Worm (Caenorhabditis elegans): ENCODE results near the gene C06G3.8.

Gene C06G3.8

ce11 chrIV:7062697-7063096, 30.3 kb upstream of the C06G3.8 start:
- TF ChIP-seq madf-3 (GFP tag; IDR thresholded peaks at IDR 0.05) (no peak), unc-130 (GFP tag; optimal IDR thresholded peaks at IDR 0.05) (no peak), tbp1 (GFP tag; optimal IDR thresholded peaks at IDR 0.05) (no peak), Y67H2A.10 (GFP tag; conservative IDR thresholded peaks at IDR 0.05) (no peak), nhr-27 (tag; optimal IDR thresholded peaks at IDR 0.05) (no peak), nfyb-1 (GFP tag; IDR thresholded peaks at IDR 0.05) (no peak), nfya-2 (GFP tag; IDR thresholded peaks at IDR 0.05) (no peak), him-1 (tag; optimal IDR thresholded peaks at IDR 0.05) (no peak), bed-2 (GFP tag; IDR thresholded peaks at IDR 0.05) (no peak), F57C9.4 (tag; optimal IDR thresholded peaks at IDR 0.05) (no peak), aptf-3 (GFP tag; IDR thresholded peaks at IDR 0.05) (no peak)

DNA sequence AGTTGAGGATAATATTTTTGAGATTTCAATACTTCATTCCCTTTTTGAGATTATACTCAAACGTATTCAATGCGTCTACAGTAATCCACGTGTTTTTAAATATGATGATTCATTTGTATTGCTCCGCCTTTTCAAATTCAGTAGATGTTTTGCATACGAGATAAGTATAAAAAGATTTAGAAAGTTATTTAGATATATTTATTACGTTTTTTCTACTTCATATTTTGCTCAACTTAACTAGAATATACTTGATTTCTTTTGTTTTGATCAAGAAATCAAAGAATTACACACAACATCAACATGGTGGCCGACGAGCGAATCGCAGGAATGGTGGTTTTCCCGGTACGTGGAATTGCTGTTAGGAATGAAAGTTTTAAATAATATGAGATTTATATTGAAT, 25.3 kb upstream of the C06G3.8 start, which contains the start of gene srx-50:
Gene srx-50 (plus strand): TSS at position 301 of the 400 bp plus-strand sequence.
- no peak for TF ChIP-seq chd-7 (tag; optimal IDR thresholded peaks at IDR 0.05)
- TF ChIP-seq aptf-3 (GFP tag; IDR thresholded peaks at IDR 0.05): no peak
- TF ChIP-seq K11D2.4 (GFP tag; IDR thresholded peaks at IDR 0.05): no peak
- TF ChIP-seq zim-3 (tag; optimal IDR thresholded peaks at IDR 0.05): no peak
- TF ChIP-seq sptf-2 (GFP tag; optimal IDR thresholded peaks at IDR 0.05): no peak
- TF ChIP-seq madf-10 (tag; optimal IDR thresholded peaks at IDR 0.05): no peak
- no peak for TF ChIP-seq ceh-27 (GFP tag; optimal IDR thresholded peaks at IDR 0.05)
- no peak for TF ChIP-seq rpc-1 (optimal IDR thresholded peaks at IDR 0.05)
- no peak for TF ChIP-seq rpc-1 (tag; optimal IDR thresholded peaks at IDR 0.05)
- TF ChIP-seq mxl-1 (tag; optimal IDR thresholded peaks at IDR 0.05): no peak
- TF ChIP-seq ZK185.1 (tag; optimal IDR thresholded peaks at IDR 0.05; ENCODE audit: poor library complexity, severe bottlenecking): no peak
- TF ChIP-seq Y67H2A.10 (GFP tag; conservative IDR thresholded peaks at IDR 0.05): no peak
- no peak for TF ChIP-seq F10E7.11 (tag; optimal IDR thresholded peaks at IDR 0.05)
- no peak for TF ChIP-seq bed-2 (GFP tag; IDR thresholded peaks at IDR 0.05)
- no peak for TF ChIP-seq akir-1 (GFP tag; optimal IDR thresholded peaks at IDR 0.05)
- no peak for TF ChIP-seq ekl-4 (GFP tag; IDR thresholded peaks at IDR 0.05)
- TF ChIP-seq ceh-91 (GFP tag; IDR thresholded peaks at IDR 0.05): no peak
- TF ChIP-seq ceh-79 (tag; optimal IDR thresholded peaks at IDR 0.05): no peak
- no peak for TF ChIP-seq Y56A3A.18 (GFP tag; IDR thresholded peaks at IDR 0.05)
- TF ChIP-seq atf-7 (tag; optimal IDR thresholded peaks at IDR 0.05): no peak

- TF ChIP-seq ZK185.1 (tag; optimal IDR thresholded peaks at IDR 0.05; ENCODE audit: poor library complexity, severe bottlenecking): peak; percentile 15
- 0 out of 2 replicates have a peak, but pooled peaks have one; percentile 7 for TF ChIP-seq nfyb-1 (GFP tag; IDR thresholded peaks at IDR 0.05)
- TF ChIP-seq lin-26 (GFP tag; IDR thresholded peaks at IDR 0.05): no peak
- TF ChIP-seq madf-3 (GFP tag; IDR thresholded peaks at IDR 0.05): 0 out of 2 replicates have a peak, but pooled peaks have one; percentile 52
These were observed 19.8 kb upstream of the C06G3.8 start for ce11 chrIV:7052135-7052534.

DNA sequence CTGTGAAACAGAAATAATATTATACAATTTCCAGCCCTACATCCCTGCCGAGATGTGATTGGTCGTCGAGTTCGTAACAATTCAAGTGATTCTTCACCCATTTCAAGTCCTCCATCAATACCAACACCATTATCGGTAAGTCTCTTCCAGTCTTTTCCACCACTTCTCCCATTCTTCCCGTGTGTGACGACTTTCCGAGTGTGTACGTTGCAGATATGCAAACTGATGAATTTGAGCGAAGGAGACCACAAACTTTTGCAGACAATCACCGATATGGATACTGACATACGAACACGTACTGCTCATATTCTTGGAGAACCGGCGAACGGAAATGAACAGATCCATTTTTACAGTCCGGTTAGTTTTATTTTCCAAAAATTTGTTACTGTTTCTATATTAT, 19.2 kb upstream of the C06G3.8 start:
- TF ChIP-seq ztf-3 (GFP tag; optimal IDR thresholded peaks at IDR 0.05) (no peak), egrh-3 (GFP tag; IDR thresholded peaks at IDR 0.05) (no peak), hsf-1 (GFP tag; IDR thresholded peaks at IDR 0.05) (no peak), lin-35 (GFP tag; optimal IDR thresholded peaks at IDR 0.05) (no peak), snpc-3.4 (tag; optimal IDR thresholded peaks at IDR 0.05) (no peak), F39B2.1 (GFP tag; IDR thresholded peaks at IDR 0.05) (no peak), ama-1 (optimal IDR thresholded peaks at IDR 0.05) (peak; percentile 63), ama-1 (GFP tag; optimal IDR thresholded peaks at IDR 0.05) (no peak), zim-3 (tag; optimal IDR thresholded peaks at IDR 0.05) (peak; percentile 26), pha-4 (tag; optimal IDR thresholded peaks at IDR 0.05) (no peak), tbx-9 (tag; optimal IDR thresholded peaks at IDR 0.05; ENCODE audit: borderline replicate concordance) (no peak), bed-2 (GFP tag; IDR thresholded peaks at IDR 0.05) (no peak), pbrm-1 (GFP tag; IDR thresholded peaks at IDR 0.05) (no peak), cebp-1 (GFP tag; IDR thresholded peaks at IDR 0.05) (no peak), cebp-1 (tag; optimal IDR thresholded peaks at IDR 0.05) (no peak), Y56A3A.18 (GFP tag; IDR thresholded peaks at IDR 0.05) (no peak), Y67H2A.10 (GFP tag; conservative IDR thresholded peaks at IDR 0.05) (no peak), F57C9.4 (tag; optimal IDR thresholded peaks at IDR 0.05) (peak; percentile 27), atf-7 (tag; optimal IDR thresholded peaks at IDR 0.05) (no peak), F49E8.2 (tag; optimal IDR thresholded peaks at IDR 0.05; ENCODE audit: insufficient read depth) (no peak), C17E4.6 (GFP tag; IDR thresholded peaks at IDR 0.05) (no peak)

Data from whole organism, young adult.